Worm (Caenorhabditis elegans): ENCODE data around the gene pkc-2.

The pkc-2 gene

DNA sequence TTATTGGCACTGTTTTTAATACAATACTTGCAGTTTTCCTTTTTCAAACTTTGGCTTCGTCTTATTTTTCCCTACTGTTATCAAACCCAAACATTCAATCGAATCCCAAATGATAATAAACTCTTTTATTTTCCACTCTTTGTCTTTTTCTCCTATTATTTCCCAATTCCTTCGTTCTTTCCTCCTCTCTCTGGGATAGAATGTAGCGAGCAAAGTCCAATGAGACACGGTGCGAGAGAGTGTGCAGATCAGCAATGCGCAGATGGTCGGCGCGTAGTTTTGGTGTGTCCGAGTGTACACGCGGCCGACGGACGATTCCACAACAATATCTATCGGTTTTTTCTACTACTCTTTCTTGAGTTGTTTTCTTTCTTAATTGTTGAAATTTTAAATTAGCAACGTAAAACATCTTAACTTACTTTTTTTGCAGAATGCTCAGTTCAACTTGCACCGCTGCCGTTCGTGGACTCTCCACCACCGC, 66.4 kb downstream of the pkc-2 start, which contains the start of gene B0272.3:
TSS of gene B0272.3 (plus strand) at position 431 of the 481 bp plus-strand sequence.
- TF ChIP-seq cebp-1 (GFP tag; IDR thresholded peaks at IDR 0.05) (no peak), cebp-1 (tag; optimal IDR thresholded peaks at IDR 0.05) (peak; percentile 73), tbp1 (GFP tag; optimal IDR thresholded peaks at IDR 0.05) (no peak), B0336.3 (GFP tag; IDR thresholded peaks at IDR 0.05) (peak; percentile 49; the same call in 1 of the 2 replicates), bed-1 (GFP tag; IDR thresholded peaks at IDR 0.05) (no peak), dpl-1 (GFP tag; optimal IDR thresholded peaks at IDR 0.05) (no peak), lin-26 (GFP tag; IDR thresholded peaks at IDR 0.05) (no peak), akir-1 (GFP tag; optimal IDR thresholded peaks at IDR 0.05) (no peak), atf-7 (tag; optimal IDR thresholded peaks at IDR 0.05) (peak; percentile 32), unc-62 (GFP tag; optimal IDR thresholded peaks at IDR 0.05) (no peak), chd-7 (tag; optimal IDR thresholded peaks at IDR 0.05) (peak; percentile 46), Y53G8AR.9 (GFP tag; conservative IDR thresholded peaks at IDR 0.05) (no peak), lin-40 (tag; optimal IDR thresholded peaks at IDR 0.05) (peak; percentile 48), sea-2 (GFP tag; IDR thresholded peaks at IDR 0.05) (no peak), him-1 (tag; optimal IDR thresholded peaks at IDR 0.05) (no peak), snpc-4 (GFP tag; optimal IDR thresholded peaks at IDR 0.05) (no peak), snpc-4 (tag; optimal IDR thresholded peaks at IDR 0.05) (peak in 3 of 4 experiments; percentile 31 to 50 (median 41)), Y95B8A.8 (GFP tag; IDR thresholded peaks at IDR 0.05) (no peak), ama-1 (optimal IDR thresholded peaks at IDR 0.05) (no peak), ama-1 (GFP tag; optimal IDR thresholded peaks at IDR 0.05) (no peak), zfh-2 (GFP tag; conservative IDR thresholded peaks at IDR 0.05) (0 out of 2 replicates have a peak, but pooled peaks have one; percentile 32), madf-10 (tag; optimal IDR thresholded peaks at IDR 0.05) (peak; percentile 37), mcd-1 (GFP tag; IDR thresholded peaks at IDR 0.05) (no peak), nhr-80 (tag; optimal IDR thresholded peaks at IDR 0.05) (peak; percentile 79), attf-5 (GFP tag; optimal IDR thresholded peaks at IDR 0.05) (peak; percentile 6), attf-6 (GFP tag; IDR thresholded peaks at IDR 0.05) (no peak), die-1 (tag; optimal IDR thresholded peaks at IDR 0.05) (peak; percentile 3), gei-17 (GFP tag; optimal IDR thresholded peaks at IDR 0.05) (no peak), repo-1 (tag; optimal IDR thresholded peaks at IDR 0.05) (no peak), let-607 (tag; optimal IDR thresholded peaks at IDR 0.05) (peak in 1 of 2 experiments; percentile 69)
